Fruit fly (Drosophila melanogaster) whole organism, pupa: Measurements from ENCODE around the gene mei-38.

Experiments
- CG10348 ChIP-seq: fragments of 200-800 bp; sonication (Bioruptor generic); IDR thresholded peaks from 2 replicates; pipeline ENCODE4 v1.3.6; 2022; ENCODE audit warnings: missing biosample characterization, missing genetic modification characterization
- CG32121 ChIP-seq: fragments of 200-800 bp; sonication (Bioruptor generic); IDR thresholded peaks from 2 replicates; pipeline ENCODE4 v1.3.6; 2022; ENCODE audit warnings: missing biosample characterization, missing genetic modification characterization
- CG34367 ChIP-seq: fragments of 200-800 bp; sonication (Bioruptor generic); optimal IDR thresholded peaks from 2 replicates; lab custom pipeline; 2018; ENCODE audit warnings: missing biosample characterization, mild to moderate bottlenecking, missing genetic modification characterization
- CG8301 ChIP-seq: fragments of 200-800 bp; sonication (Bioruptor generic); optimal IDR thresholded peaks from 2 replicates; lab custom pipeline; 2018; ENCODE audit warnings: missing biosample characterization, mild to moderate bottlenecking, missing genetic modification characterization
- CG9948 ChIP-seq: fragments of 200-800 bp; sonication (Bioruptor generic); optimal IDR thresholded peaks from 2 replicates; lab custom pipeline; 2018; ENCODE audit warnings: missing biosample characterization, mild to moderate bottlenecking, missing genetic modification characterization, moderate library complexity
- EcR ChIP-seq: fragments of 200-800 bp; sonication (Bioruptor generic); optimal IDR thresholded peaks from 3 replicates; lab custom pipeline; 2019; ENCODE audit warnings: missing biosample characterization, missing genetic modification characterization, mild to moderate bottlenecking, moderate library complexity, missing genetic modification reagents
- Ets98B ChIP-seq: fragments of 200-800 bp; sonication (Bioruptor generic); IDR thresholded peaks from 2 replicates; pipeline ENCODE4 v1.3.6; 2022; ENCODE audit warnings: missing biosample characterization, missing genetic modification characterization
- Pif1B ChIP-seq: fragments of 200-800 bp; sonication (Bioruptor generic); optimal IDR thresholded peaks from 3 replicates; lab custom pipeline; 2016; ENCODE audit warnings: missing biosample characterization, missing genetic modification characterization
- gl ChIP-seq: fragments of 200-800 bp; sonication (Bioruptor generic); optimal IDR thresholded peaks from 2 replicates; lab custom pipeline; 2018; ENCODE audit warnings: missing biosample characterization, mild to moderate bottlenecking, missing genetic modification characterization

DNA sequence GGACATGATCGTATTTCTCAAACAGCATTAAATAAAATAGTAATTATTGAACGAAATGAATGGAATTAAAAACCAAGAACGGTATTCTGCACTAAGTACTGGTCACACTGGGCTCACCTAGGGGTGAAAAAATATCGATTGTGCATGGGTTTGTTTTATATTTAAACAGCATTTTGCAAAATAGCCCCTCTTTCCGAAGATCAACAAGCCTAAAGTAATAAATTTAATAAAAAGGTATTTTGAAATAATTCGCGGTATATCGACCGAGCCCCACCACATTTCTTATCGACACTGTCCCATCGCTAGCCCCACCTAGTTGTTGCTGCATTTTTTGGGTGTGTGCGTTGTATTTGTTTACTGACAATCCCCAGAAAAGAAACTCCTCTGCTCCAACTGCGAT is 6.3 kb upstream of the mei-38 start, which contains the start of gene pck:
- TF ChIP-seq CG32121 (GFP tag; lab: Robert Waterston, UW) (peak; percentile 47; the same call in 1 of the 2 replicates), CG34367 (tag; lab: Kevin White, UChicago) (no peak), Ets98B (GFP tag; lab: Robert Waterston, UW) (peak; percentile 52; the same call in 1 of the 2 replicates), Pif1B (GFP tag; lab: Kevin White, UChicago) (no peak), gl (tag; lab: Kevin White, UChicago) (no peak), CG9948 (tag; lab: Kevin White, UChicago) (peak; percentile 29), EcR (GFP tag; lab: Kevin White, UChicago) (no peak), CG10348 (GFP tag; lab: Robert Waterston, UW) (no peak), CG8301 (tag; lab: Kevin White, UChicago) (no peak)
